Fruit fly (Drosophila melanogaster) whole organism, embryonic: Measurements from ENCODE around the gene CG3634.

Experiments used
- Asciz ChIP-seq: fragments of 200-800 bp; sonication (Bioruptor generic); optimal IDR thresholded peaks from 2 replicates; lab custom pipeline; 2017; ENCODE audit warnings: missing biosample characterization, mild to moderate bottlenecking, missing genetic modification characterization, missing genetic modification reagents
- Atf-2 ChIP-seq: fragments of 200-800 bp; sonication (Bioruptor generic); optimal IDR thresholded peaks from 2 replicates; lab custom pipeline; 2016; ENCODE audit warnings: missing biosample characterization, missing genetic modification characterization
- CG11085 ChIP-seq: fragments of 200-800 bp; sonication (Bioruptor generic); IDR thresholded peaks from 2 replicates; pipeline ENCODE4 v1.3.6; 2022; ENCODE audit warnings: missing biosample characterization, missing genetic modification characterization
- CG11093 ChIP-seq: fragments of 200-800 bp; sonication (Bioruptor generic); IDR thresholded peaks from 3 replicates; pipeline ENCODE4 v1.3.6; 2022; ENCODE audit warnings: missing biosample characterization, missing genetic modification characterization
- CG12219 ChIP-seq: fragments of 200-800 bp; sonication (Bioruptor generic); optimal IDR thresholded peaks from 3 replicates; lab custom pipeline; 2018; ENCODE audit warnings: missing biosample characterization, mild to moderate bottlenecking, missing genetic modification characterization
- CG12659 ChIP-seq: fragments of 200-800 bp; sonication (Bioruptor generic); optimal IDR thresholded peaks from 3 replicates; lab custom pipeline; 2017; ENCODE audit warnings: mild to moderate bottlenecking, missing biosample characterization, missing genetic modification reagents, missing genetic modification characterization
- CG14441 ChIP-seq: fragments of 200-800 bp; sonication (Bioruptor generic); IDR thresholded peaks from 2 replicates; pipeline ENCODE4 v1.3.6; 2022; ENCODE audit warnings: missing biosample characterization, missing genetic modification characterization
- CG14667 ChIP-seq: fragments of 200-800 bp; sonication (Bioruptor generic); IDR thresholded peaks from 2 replicates; pipeline ENCODE4 v1.3.6; 2022; ENCODE audit warnings: missing biosample characterization, missing genetic modification characterization
- CG15011 ChIP-seq: fragments of 200-800 bp; sonication (Bioruptor generic); optimal IDR thresholded peaks from 3 replicates; lab custom pipeline; 2018; ENCODE audit warnings: missing biosample characterization, mild to moderate bottlenecking, missing genetic modification characterization
- CG15696 ChIP-seq: fragments of 200-800 bp; sonication (Bioruptor generic); optimal IDR thresholded peaks from 2 replicates; lab custom pipeline; 2019; ENCODE audit warnings: missing biosample characterization, mild to moderate bottlenecking, missing genetic modification characterization, moderate library complexity
- CG16815 ChIP-seq: fragments of 200-800 bp; sonication (Bioruptor generic); optimal IDR thresholded peaks from 3 replicates; lab custom pipeline; 2017; ENCODE audit warnings: missing biosample characterization, mild to moderate bottlenecking, missing genetic modification characterization
- CG17328 ChIP-seq: fragments of 200-800 bp; sonication (Bioruptor generic); IDR thresholded peaks from 2 replicates; pipeline ENCODE4 v1.3.6; 2022; ENCODE audit warnings: missing biosample characterization, missing genetic modification characterization
- CG17802 ChIP-seq: fragments of 200-800 bp; sonication (Bioruptor generic); optimal IDR thresholded peaks from 2 replicates; lab custom pipeline; 2018; ENCODE audit warnings: missing biosample characterization, mild to moderate bottlenecking, missing genetic modification characterization, moderate library complexity
- CG1832 ChIP-seq: fragments of 200-800 bp; sonication (Bioruptor generic); optimal IDR thresholded peaks from 2 replicates; lab custom pipeline; 2017; ENCODE audit warnings: missing biosample characterization, mild to moderate bottlenecking, missing genetic modification characterization, inconsistent platforms
- CG2678 ChIP-seq: fragments of 200-800 bp; sonication (Bioruptor generic); optimal IDR thresholded peaks from 3 replicates; lab custom pipeline; 2019; ENCODE audit warnings: missing biosample characterization, mild to moderate bottlenecking, missing genetic modification characterization, moderate library complexity
- CG6765 ChIP-seq: fragments of 200-800 bp; sonication (Bioruptor generic); optimal IDR thresholded peaks from 3 replicates; lab custom pipeline; 2017; ENCODE audit warnings: missing biosample characterization, mild to moderate bottlenecking, missing genetic modification characterization
- CG7372 ChIP-seq: fragments of 200-800 bp; sonication (Bioruptor generic); IDR thresholded peaks from 2 replicates; pipeline ENCODE4 v1.3.6; 2022; ENCODE audit warnings: missing biosample characterization, missing genetic modification characterization
- CG7987 ChIP-seq: fragments of 200-800 bp; sonication (Bioruptor generic); optimal IDR thresholded peaks from 2 replicates; lab custom pipeline; 2018; ENCODE audit warnings: missing biosample characterization, mild to moderate bottlenecking, missing genetic modification characterization, moderate library complexity
- CG8281 ChIP-seq: fragments of 200-800 bp; sonication (Bioruptor generic); optimal IDR thresholded peaks from 2 replicates; lab custom pipeline; 2018; ENCODE audit warnings: missing biosample characterization, mild to moderate bottlenecking, missing genetic modification characterization, moderate library complexity
- Hr78 ChIP-seq, 2 experiments: fragments of 200-800 bp in 1 of 2; fragments of >200 bp in 1 of 2; sonication (Bioruptor generic) in 1 of 2; optimal IDR thresholded peaks; 2 replicates each; lab custom pipeline; 2017 to 2019; ENCODE audit warnings: missing biosample characterization in 2 of 2, missing genetic modification characterization in 2 of 2, mild to moderate bottlenecking in 1 of 2, moderate library complexity in 1 of 2
- MTF-1 ChIP-seq: fragments of 200-800 bp; sonication (Bioruptor generic); optimal IDR thresholded peaks from 2 replicates; lab custom pipeline; 2018; ENCODE audit warnings: missing biosample characterization, mild to moderate bottlenecking, missing genetic modification characterization, borderline replicate concordance
- Myb ChIP-seq: fragments of 200-800 bp; sonication (Bioruptor generic); optimal IDR thresholded peaks from 2 replicates; lab custom pipeline; 2016; ENCODE audit warnings: missing biosample characterization, missing genetic modification characterization
- NFAT ChIP-seq: fragments of 200-800 bp; sonication (Bioruptor generic); IDR thresholded peaks from 2 replicates; pipeline ENCODE4 v1.3.6; 2022; ENCODE audit warnings: missing biosample characterization, missing genetic modification characterization
- Pdp1 ChIP-seq, 2 experiments: fragments of 200-800 bp; sonication (Bioruptor generic); optimal IDR thresholded peaks; 3 replicates each; lab custom pipeline; 2016; ENCODE audit warnings: missing biosample characterization in 2 of 2, missing genetic modification characterization in 2 of 2, mild to moderate bottlenecking in 1 of 2, moderate library complexity in 1 of 2
- Scr ChIP-seq: fragments of 200-800 bp; sonication (Bioruptor generic); IDR thresholded peaks from 2 replicates; pipeline ENCODE4 v1.3.6; 2022; ENCODE audit warnings: missing biosample characterization, missing genetic modification characterization; ENCODE audit not compliant: partially characterized antibody
- Sox102F ChIP-seq: fragments of 200-800 bp; sonication (Bioruptor generic); optimal IDR thresholded peaks from 2 replicates; lab custom pipeline; 2018; ENCODE audit warnings: missing biosample characterization, mild to moderate bottlenecking, missing genetic modification characterization, moderate library complexity
- YL-1 ChIP-seq: fragments of 200-800 bp; sonication (Bioruptor generic); optimal IDR thresholded peaks from 3 replicates; lab custom pipeline; 2017; ENCODE audit warnings: missing biosample characterization, mild to moderate bottlenecking, missing genetic modification characterization
- bab2 ChIP-seq: fragments of 200-800 bp; sonication (Bioruptor generic); optimal IDR thresholded peaks from 2 replicates; lab custom pipeline; 2016; ENCODE audit warnings: missing biosample characterization, missing genetic modification characterization
- cas ChIP-seq: fragments of 200-800 bp; sonication (Bioruptor generic); IDR thresholded peaks from 2 replicates; pipeline ENCODE4 v1.3.6; 2022; ENCODE audit warnings: missing biosample characterization, missing genetic modification characterization
- fd3F ChIP-seq: fragments of 200-800 bp; sonication (Bioruptor generic); optimal IDR thresholded peaks from 2 replicates; lab custom pipeline; 2018; ENCODE audit warnings: missing biosample characterization, mild to moderate bottlenecking, missing genetic modification characterization, moderate library complexity
- fd64A ChIP-seq: fragments of 200-800 bp; sonication (Bioruptor generic); optimal IDR thresholded peaks from 3 replicates; lab custom pipeline; 2018; ENCODE audit warnings: missing biosample characterization, mild to moderate bottlenecking, missing genetic modification characterization
- gsb ChIP-seq: fragments of 200-800 bp; sonication (Bioruptor generic); IDR thresholded peaks from 2 replicates; pipeline ENCODE4 v1.3.6; 2022; ENCODE audit warnings: missing biosample characterization, missing genetic modification characterization
- hb ChIP-seq: fragments of 200-800 bp; sonication (Bioruptor generic); IDR thresholded peaks from 3 replicates; pipeline ENCODE4 v1.3.6; 2022; ENCODE audit warnings: missing biosample characterization, missing genetic modification characterization; ENCODE audit not compliant: partially characterized antibody
- inv ChIP-seq: fragments of 200-800 bp; sonication (Bioruptor generic); IDR thresholded peaks from 2 replicates; pipeline ENCODE4 v1.3.6; 2022; ENCODE audit warnings: missing biosample characterization, missing genetic modification characterization; ENCODE audit not compliant: partially characterized antibody
- jing ChIP-seq: fragments of 200-800 bp; sonication (Bioruptor generic); optimal IDR thresholded peaks from 2 replicates; lab custom pipeline; 2018; ENCODE audit warnings: missing biosample characterization, mild to moderate bottlenecking, missing genetic modification characterization
- knrl ChIP-seq: fragments of 200-800 bp; sonication (Bioruptor generic); IDR thresholded peaks from 3 replicates; pipeline ENCODE4 v1.3.6; 2022; ENCODE audit warnings: missing biosample characterization, missing genetic modification characterization; ENCODE audit not compliant: partially characterized antibody
- lov ChIP-seq, 2 experiments: fragments of 200-800 bp in 1 of 2; fragments of >200 bp in 1 of 2; sonication (Bioruptor generic) in 1 of 2; IDR thresholded peaks in 1 of 2; optimal IDR thresholded peaks in 1 of 2; 2 replicates in 1 of 2; 3 replicates in 1 of 2; pipeline versions ENCODE4 v1.3.6 to Lab custom; 2017 to 2022; ENCODE audit warnings: missing biosample characterization in 1 of 2, missing genetic modification characterization in 1 of 2
- mam ChIP-seq: fragments of 200-800 bp; sonication (Bioruptor generic); optimal IDR thresholded peaks from 3 replicates; lab custom pipeline; 2016; ENCODE audit warnings: missing biosample characterization, missing genetic modification characterization
- pnt ChIP-seq: fragments of 200-800 bp; sonication (Bioruptor generic); optimal IDR thresholded peaks from 3 replicates; lab custom pipeline; 2016; ENCODE audit warnings: missing biosample characterization, missing genetic modification characterization
- repo ChIP-seq: fragments of 200-800 bp; sonication (Bioruptor generic); optimal IDR thresholded peaks from 2 replicates; lab custom pipeline; 2016; ENCODE audit warnings: missing biosample characterization, missing genetic modification characterization
- run ChIP-seq: fragments of 200-800 bp; sonication (Bioruptor generic); optimal IDR thresholded peaks from 3 replicates; lab custom pipeline; 2018; ENCODE audit warnings: missing biosample characterization, mild to moderate bottlenecking, missing genetic modification characterization
- salm ChIP-seq: fragments of 200-800 bp; sonication (Bioruptor generic); optimal IDR thresholded peaks from 2 replicates; lab custom pipeline; 2018; ENCODE audit warnings: missing biosample characterization, mild to moderate bottlenecking, missing genetic modification characterization
- scrt ChIP-seq: fragments of 200-800 bp; sonication (Bioruptor generic); optimal IDR thresholded peaks from 2 replicates; lab custom pipeline; 2018; ENCODE audit warnings: missing biosample characterization, mild to moderate bottlenecking, missing genetic modification characterization, moderate library complexity
- seq ChIP-seq: fragments of 200-800 bp; sonication (Bioruptor generic); IDR thresholded peaks from 2 replicates; pipeline ENCODE4 v1.3.6; 2022; ENCODE audit warnings: missing biosample characterization, missing genetic modification characterization
- sug ChIP-seq: fragments of 200-800 bp; optimal IDR thresholded peaks from 2 replicates; lab custom pipeline; 2019; ENCODE audit warnings: missing biosample characterization, mild to moderate bottlenecking, missing genetic modification characterization, moderate library complexity
- tap ChIP-seq: fragments of 200-800 bp; optimal IDR thresholded peaks from 3 replicates; lab custom pipeline; 2019; ENCODE audit warnings: missing biosample characterization, mild to moderate bottlenecking, missing genetic modification characterization, moderate library complexity
- tna ChIP-seq: fragments of 200-800 bp; sonication (Bioruptor generic); IDR thresholded peaks from 2 replicates; pipeline ENCODE4 v1.3.6; 2022; ENCODE audit warnings: missing biosample characterization, missing genetic modification characterization; ENCODE audit not compliant: partially characterized antibody
- unc-4 ChIP-seq: fragments of 200-800 bp; sonication (Bioruptor generic); IDR thresholded peaks from 2 replicates; pipeline ENCODE4 v1.3.6; 2022; ENCODE audit warnings: missing biosample characterization, missing genetic modification characterization; ENCODE audit not compliant: partially characterized antibody

The CG3634 gene

dm6 chr3L:20798325-20798846, 10.7 kb downstream of the CG3634 start, which contains the start of the genes CG3698 and tzn:
Gene CG3698 (minus strand): TSS chr3L:20798375.
Gene tzn (plus strand): TSS chr3L:20798645.
- TF ChIP-seq Pdp1 (GFP tag; optimal IDR thresholded peaks at IDR 0.05; lab: Kevin White, UChicago) (peak in 1 of 2 experiments; percentile 75), cas (GFP tag; lab: Robert Waterston, UW) (peak; percentile 71), Asciz (GFP tag; lab: Kevin White, UChicago) (peak; percentile 94), scrt (GFP tag; lab: Kevin White, UChicago) (no peak), CG1832 (GFP tag; lab: Kevin White, UChicago) (no peak), MTF-1 (peak; percentile 98), sug (tag; lab: Kevin White, UChicago) (peak; percentile 87), lov (optimal IDR thresholded peaks at IDR 0.05; lab: Kevin White, UChicago) (no peak), lov (GFP tag; IDR thresholded peaks at IDR 0.05; lab: Robert Waterston, UW) (peak; percentile 97), Myb (peak; percentile 78), CG15696 (tag; lab: Kevin White, UChicago) (peak; percentile 72), CG2678 (no peak), run (tag; lab: Kevin White, UChicago) (peak; percentile 60), tna (GFP tag; lab: Robert Waterston, UW) (no peak), Atf-2 (GFP tag; lab: Kevin White, UChicago) (peak; percentile 78), Hr78 (GFP tag; optimal IDR thresholded peaks at IDR 0.05; lab: Kevin White, UChicago) (no peak), CG14667 (GFP tag; lab: Robert Waterston, UW) (peak; percentile 88), mam (GFP tag; lab: Kevin White, UChicago) (peak; percentile 76), CG11085 (GFP tag; lab: Robert Waterston, UW) (peak; percentile 96), CG7372 (GFP tag; lab: Robert Waterston, UW) (peak; percentile 94), CG15011 (GFP tag; lab: Kevin White, UChicago) (peak; percentile 87), salm (tag; lab: Kevin White, UChicago) (peak; percentile 87), CG7987 (GFP tag; lab: Kevin White, UChicago) (peak; percentile 99), CG12219 (GFP tag; lab: Kevin White, UChicago) (peak; percentile 88), hb (GFP tag; lab: Robert Waterston, UW) (no peak), fd3F (GFP tag; lab: Kevin White, UChicago) (peak; percentile 89), CG6765 (GFP tag; lab: Kevin White, UChicago) (peak; percentile 97), repo (GFP tag; lab: Kevin White, UChicago) (peak; percentile 84), NFAT (peak; percentile 97), Sox102F (GFP tag; lab: Kevin White, UChicago) (no peak), seq (GFP tag; lab: Robert Waterston, UW) (peak; percentile 81; the same call in 1 of the 2 replicates), Scr (GFP tag; lab: Robert Waterston, UW) (no peak), pnt (GFP tag; lab: Kevin White, UChicago) (peak; percentile 35), tap (tag; lab: Kevin White, UChicago) (no peak), knrl (GFP tag; lab: Robert Waterston, UW) (no peak; the same call in 2 of the 3 replicates), CG17802 (peak; percentile 90), jing (GFP tag; lab: Kevin White, UChicago) (peak; percentile 83), gsb (GFP tag; lab: Robert Waterston, UW) (peak; percentile 86), inv (GFP tag; lab: Robert Waterston, UW) (no peak), bab2 (GFP tag; lab: Kevin White, UChicago) (peak; percentile 77), CG12659 (GFP tag; lab: Kevin White, UChicago) (peak; percentile 96), CG11093 (GFP tag; lab: Robert Waterston, UW) (no peak; the same call in 2 of the 3 replicates), unc-4 (GFP tag; lab: Robert Waterston, UW) (0 out of 2 replicates have a peak, but pooled peaks have one; percentile 24), CG14441 (peak; percentile 89), fd64A (peak; percentile 85), CG8281 (peak; percentile 74), YL-1 (GFP tag; lab: Kevin White, UChicago) (peak; percentile 97), CG16815 (GFP tag; lab: Kevin White, UChicago) (peak; percentile 87), CG17328 (GFP tag; lab: Robert Waterston, UW) (peak; percentile 95)
